Fruit fly (Drosophila melanogaster): ENCODE data around the gene CG45690.

The CG45690 gene

DNA sequence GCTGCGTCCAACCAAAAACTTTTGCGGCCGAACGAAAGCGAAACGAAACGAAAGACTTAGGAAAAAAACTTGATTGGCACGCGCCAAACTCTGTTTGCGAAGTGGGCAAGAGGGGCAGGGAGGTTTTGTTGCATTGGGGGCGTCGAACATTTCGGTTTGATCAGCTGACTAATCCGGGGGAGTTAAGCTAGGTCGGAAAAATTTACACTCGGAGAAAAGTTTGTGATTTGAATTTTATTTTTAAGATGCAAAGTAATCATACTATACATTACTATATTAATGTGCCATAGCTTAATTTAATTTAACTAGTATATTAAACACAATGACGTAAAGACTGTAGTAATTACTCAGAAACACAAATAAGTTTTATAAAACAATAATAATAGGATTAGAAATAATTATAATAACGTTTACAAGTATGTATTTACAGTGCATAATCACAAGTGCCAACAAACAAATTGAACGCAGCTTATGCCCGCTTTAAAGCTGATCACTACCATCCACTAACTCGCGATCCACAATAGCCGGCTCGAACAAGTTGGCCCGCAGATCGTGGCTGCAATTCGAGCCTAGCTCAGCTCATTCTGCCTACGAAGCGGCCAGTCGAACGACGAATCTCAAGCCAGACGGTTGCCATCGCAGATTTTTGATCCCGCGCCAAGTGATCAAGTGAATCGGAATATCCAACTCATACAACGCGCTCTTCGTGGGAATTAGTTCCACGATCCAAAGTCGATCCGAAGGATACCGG, 3.6 kb downstream of the CG45690 start, which contains the start of gene CG31871 (continued):
- no peak for TF ChIP-seq MTF-1 (GFP tag; optimal IDR thresholded peaks at IDR 0.05; ENCODE audit: borderline replicate concordance)
- no peak for TF ChIP-seq Bteb2 (GFP tag; optimal IDR thresholded peaks at IDR 0.05)
- TF ChIP-seq wek (GFP tag; optimal IDR thresholded peaks at IDR 0.05): no peak
- no peak for TF ChIP-seq da (GFP tag; optimal IDR thresholded peaks at IDR 0.05)
- no peak for TF ChIP-seq CG11696 (GFP tag; IDR thresholded peaks at IDR 0.05)
- no peak for TF ChIP-seq fd102C (GFP tag; optimal IDR thresholded peaks at IDR 0.05)
- TF ChIP-seq CG9876 (GFP tag; optimal IDR thresholded peaks at IDR 0.05): no peak
- no peak for TF ChIP-seq fru (optimal IDR thresholded peaks at IDR 0.05)
- TF ChIP-seq CG15269 (tag; optimal IDR thresholded peaks at IDR 0.05): peak; percentile 82
- TF ChIP-seq ap (GFP tag; IDR thresholded peaks at IDR 0.05): peak; percentile 56
- TF ChIP-seq CG6689 (GFP tag; IDR thresholded peaks at IDR 0.05): peak; percentile 77; the same call in 1 of the 2 replicates
- TF ChIP-seq Spps (tag; optimal IDR thresholded peaks at IDR 0.05): peak; percentile 36
- TF ChIP-seq ab (GFP tag; optimal IDR thresholded peaks at IDR 0.05): no peak
- peak in 1 of 2 experiments; percentile 91 for TF ChIP-seq Hr51 (GFP tag; optimal IDR thresholded peaks at IDR 0.05)
- peak; percentile 61 for TF ChIP-seq fd3F (GFP tag; optimal IDR thresholded peaks at IDR 0.05)
- TF ChIP-seq bcd (GFP tag; optimal IDR thresholded peaks at IDR 0.05): peak; percentile 81
- TF ChIP-seq CG34224 (GFP tag; IDR thresholded peaks at IDR 0.05; ENCODE audit: partially characterized antibody): no peak
- TF ChIP-seq Drgx (GFP tag; IDR thresholded peaks at IDR 0.05): peak; percentile 83
- TF ChIP-seq Blimp-1 (GFP tag; optimal IDR thresholded peaks at IDR 0.05): peak; percentile 89
- TF ChIP-seq pfk (GFP tag; optimal IDR thresholded peaks at IDR 0.05): no peak
- peak; percentile 48 for TF ChIP-seq ind (GFP tag; optimal IDR thresholded peaks at IDR 0.05)

DNA sequence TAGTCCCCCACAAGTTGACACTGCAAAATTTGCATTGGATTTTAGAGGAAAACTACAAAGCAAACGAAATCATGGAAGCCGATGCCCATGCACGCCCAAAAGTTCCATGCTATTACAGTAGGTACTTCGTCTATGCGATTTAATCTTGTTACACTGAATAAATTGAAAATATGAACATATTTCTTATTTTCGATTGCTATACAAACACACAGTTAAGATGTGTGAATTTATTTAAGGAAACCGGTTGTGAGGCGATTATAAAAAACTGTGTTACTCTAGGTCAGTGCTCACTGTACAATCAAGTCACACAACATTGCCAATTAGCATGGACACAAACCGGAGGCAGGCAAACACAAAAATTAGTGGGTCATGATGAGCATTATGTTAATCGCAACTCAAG, 7.5 kb downstream of the CG45690 start:
- TF ChIP-seq CG1529 (GFP tag; optimal IDR thresholded peaks at IDR 0.05) (peak; percentile 14), CG12219 (GFP tag; optimal IDR thresholded peaks at IDR 0.05) (peak; percentile 78), fru (optimal IDR thresholded peaks at IDR 0.05) (no peak), E2f1 (GFP tag; IDR thresholded peaks at IDR 0.05) (peak; percentile 87), HLH4C (GFP tag; IDR thresholded peaks at IDR 0.05; ENCODE audit: partially characterized antibody) (no peak), insv (GFP tag; optimal IDR thresholded peaks at IDR 0.05) (no peak), fd102C (GFP tag; optimal IDR thresholded peaks at IDR 0.05) (no peak), Ptx1 (GFP tag; IDR thresholded peaks at IDR 0.05) (peak; percentile 93), Ets97D (GFP tag; optimal IDR thresholded peaks at IDR 0.05) (no peak), dmrt99B (tag; optimal IDR thresholded peaks at IDR 0.05) (peak; percentile 87), Adf1 (GFP tag; IDR thresholded peaks at IDR 0.05) (peak; percentile 25; the same call in 1 of the 2 replicates), ewg (GFP tag; optimal IDR thresholded peaks at IDR 0.05) (peak; percentile 53), Fer2 (tag; optimal IDR thresholded peaks at IDR 0.05) (no peak), Stat92E (GFP tag; optimal IDR thresholded peaks at IDR 0.05) (no peak), CG33557 (GFP tag; optimal IDR thresholded peaks at IDR 0.05) (no peak), bab2 (GFP tag; optimal IDR thresholded peaks at IDR 0.05) (peak; percentile 72), luna (GFP tag; optimal IDR thresholded peaks at IDR 0.05) (no peak), CG10274 (GFP tag; optimal IDR thresholded peaks at IDR 0.05) (peak; percentile 17), az2 (GFP tag; optimal IDR thresholded peaks at IDR 0.05) (peak; percentile 76), CG9609 (GFP tag; optimal IDR thresholded peaks at IDR 0.05) (peak; percentile 67), danr (GFP tag; IDR thresholded peaks at IDR 0.05) (peak; percentile 73), Xrp1 (GFP tag; IDR thresholded peaks at IDR 0.05) (peak; percentile 81), Dfd (GFP tag; optimal IDR thresholded peaks at IDR 0.05) (no peak), Antp (GFP tag; optimal IDR thresholded peaks at IDR 0.05) (peak; percentile 82), Dp (GFP tag; optimal IDR thresholded peaks at IDR 0.05) (no peak), CG8388 (GFP tag; optimal IDR thresholded peaks at IDR 0.05) (peak; percentile 63), Med (GFP tag) (peak; percentile 97), Vsx1 (GFP tag; optimal IDR thresholded peaks at IDR 0.05) (peak; percentile 38), tup (GFP tag; optimal IDR thresholded peaks at IDR 0.05) (peak; percentile 57), HmgD (GFP tag; optimal IDR thresholded peaks at IDR 0.05) (no peak)

Measured in whole organism, embryonic.